Fruit fly (Drosophila melanogaster) whole organism, embryonic: ENCODE results near the gene CG9150.

Source experiments
- Aef1 ChIP-seq: fragments of 200-800 bp; sonication (Bioruptor generic); IDR thresholded peaks from 3 replicates; pipeline ENCODE4 v1.3.6; 2022; ENCODE audit warnings: missing biosample characterization, missing genetic modification characterization
- B-H2 ChIP-seq: fragments of 200-800 bp; sonication (Bioruptor generic); optimal IDR thresholded peaks from 2 replicates; lab custom pipeline; 2018; ENCODE audit warnings: missing biosample characterization, mild to moderate bottlenecking, missing genetic modification characterization
- Bdp1 ChIP-seq: fragments of 200-800 bp; sonication (Bioruptor generic); optimal IDR thresholded peaks from 3 replicates; lab custom pipeline; 2016; ENCODE audit warnings: missing biosample characterization, missing genetic modification characterization
- CG10147 ChIP-seq: fragments of 200-800 bp; sonication (Bioruptor generic); optimal IDR thresholded peaks from 2 replicates; lab custom pipeline; 2019; ENCODE audit warnings: missing biosample characterization, mild to moderate bottlenecking, missing genetic modification characterization, moderate library complexity
- CG11398 ChIP-seq: fragments of 200-800 bp; sonication (Bioruptor generic); optimal IDR thresholded peaks from 2 replicates; lab custom pipeline; 2016; ENCODE audit warnings: missing biosample characterization, missing genetic modification characterization
- CG11504 ChIP-seq: fragments of 200-800 bp; sonication (Bioruptor generic); optimal IDR thresholded peaks from 3 replicates; lab custom pipeline; 2019; ENCODE audit warnings: missing biosample characterization, mild to moderate bottlenecking, missing genetic modification characterization, moderate library complexity
- CG12769 ChIP-seq: fragments of 200-800 bp; sonication (Bioruptor generic); optimal IDR thresholded peaks from 2 replicates; lab custom pipeline; 2019; ENCODE audit warnings: missing biosample characterization, mild to moderate bottlenecking, missing genetic modification characterization, moderate library complexity
- CG15073 ChIP-seq: fragments of 200-800 bp; sonication (Bioruptor generic); optimal IDR thresholded peaks from 2 replicates; lab custom pipeline; 2016; ENCODE audit warnings: missing biosample characterization, missing genetic modification characterization
- CG16813 ChIP-seq: fragments of 200-800 bp; sonication (Bioruptor generic); IDR thresholded peaks from 3 replicates; pipeline ENCODE4 v1.3.6; 2022; ENCODE audit warnings: missing biosample characterization, missing genetic modification characterization; ENCODE audit not compliant: partially characterized antibody
- CG17328 ChIP-seq: fragments of 200-800 bp; sonication (Bioruptor generic); IDR thresholded peaks from 2 replicates; pipeline ENCODE4 v1.3.6; 2022; ENCODE audit warnings: missing biosample characterization, missing genetic modification characterization
- CG17829 ChIP-seq: fragments of 200-800 bp; optimal IDR thresholded peaks from 2 replicates; lab custom pipeline; 2019; ENCODE audit warnings: missing biosample characterization, mild to moderate bottlenecking, missing genetic modification characterization, moderate library complexity
- CG18262 ChIP-seq: fragments of 200-800 bp; optimal IDR thresholded peaks from 3 replicates; lab custom pipeline; 2019; ENCODE audit warnings: missing biosample characterization, mild to moderate bottlenecking, missing genetic modification characterization, moderate library complexity
- CG18599 ChIP-seq: fragments of 200-800 bp; sonication (Bioruptor generic); optimal IDR thresholded peaks from 3 replicates; lab custom pipeline; 2017; ENCODE audit warnings: missing biosample characterization, missing genetic modification characterization, mild to moderate bottlenecking, moderate library complexity, missing genetic modification reagents
- CG4328 ChIP-seq: fragments of 200-800 bp; sonication (Bioruptor generic); optimal IDR thresholded peaks from 3 replicates; lab custom pipeline; 2017; ENCODE audit warnings: missing biosample characterization, missing genetic modification reagents, missing genetic modification characterization
- CG4360 ChIP-seq: fragments of 200-800 bp; sonication (Bioruptor generic); IDR thresholded peaks from 2 replicates; pipeline ENCODE4 v1.3.6; 2022; ENCODE audit warnings: missing biosample characterization, missing genetic modification characterization
- CG4617 ChIP-seq: fragments of 200-800 bp; sonication (Bioruptor generic); optimal IDR thresholded peaks from 3 replicates; lab custom pipeline; 2016; ENCODE audit warnings: missing biosample characterization, missing genetic modification characterization, borderline replicate concordance
- CG6854 ChIP-seq: fragments of 200-800 bp; sonication (Bioruptor generic); optimal IDR thresholded peaks from 3 replicates; lab custom pipeline; 2017; ENCODE audit warnings: missing biosample characterization, mild to moderate bottlenecking, missing genetic modification characterization
- CG7271 ChIP-seq: fragments of 200-800 bp; sonication (Bioruptor generic); optimal IDR thresholded peaks from 2 replicates; lab custom pipeline; 2018; ENCODE audit warnings: missing biosample characterization, mild to moderate bottlenecking, missing genetic modification characterization, moderate library complexity
- CG8089 ChIP-seq: fragments of 200-800 bp; sonication (Bioruptor generic); optimal IDR thresholded peaks from 3 replicates; lab custom pipeline; 2016; ENCODE audit warnings: missing biosample characterization, missing genetic modification characterization
- CHES-1-like ChIP-seq: fragments of 200-800 bp; sonication (Bioruptor generic); optimal IDR thresholded peaks from 2 replicates; lab custom pipeline; 2016; ENCODE audit warnings: missing biosample characterization, missing genetic modification characterization
- Dfd ChIP-seq, 2 experiments: fragments of >200 bp; optimal IDR thresholded peaks; 2 replicates each; lab custom pipeline; 2017; ENCODE audit warnings: missing biosample characterization in 2 of 2, missing genetic modification characterization in 2 of 2
- Doc3 ChIP-seq: fragments of 200-800 bp; sonication (Bioruptor generic); IDR thresholded peaks from 3 replicates; pipeline ENCODE4 v1.3.6; 2022; ENCODE audit warnings: missing biosample characterization, missing genetic modification characterization; ENCODE audit not compliant: partially characterized antibody
- Fer2 ChIP-seq: fragments of 200-800 bp; sonication (Bioruptor generic); optimal IDR thresholded peaks from 2 replicates; lab custom pipeline; 2018; ENCODE audit warnings: missing biosample characterization, mild to moderate bottlenecking, missing genetic modification characterization, moderate library complexity
- Gsc ChIP-seq: fragments of 200-800 bp; sonication (Bioruptor generic); IDR thresholded peaks from 2 replicates; pipeline ENCODE4 v1.3.6; 2022; ENCODE audit warnings: missing biosample characterization, missing genetic modification characterization
- Hr51 ChIP-seq, 2 experiments: fragments of 200-800 bp; sonication (Bioruptor generic); optimal IDR thresholded peaks; 2 replicates in 1 of 2; 3 replicates in 1 of 2; lab custom pipeline; 2016 to 2018; ENCODE audit warnings: missing biosample characterization in 2 of 2, missing genetic modification characterization in 2 of 2, mild to moderate bottlenecking in 1 of 2, moderate library complexity in 1 of 2
- Lhr ChIP-seq: fragments of 200-800 bp; sonication (Bioruptor generic); optimal IDR thresholded peaks from 3 replicates; lab custom pipeline; 2017; ENCODE audit warnings: mild to moderate bottlenecking, missing biosample characterization, missing genetic modification reagents, missing genetic modification characterization
- Oli ChIP-seq: fragments of 200-800 bp; sonication (Bioruptor generic); optimal IDR thresholded peaks from 2 replicates; lab custom pipeline; 2018; ENCODE audit warnings: missing biosample characterization, mild to moderate bottlenecking, missing genetic modification characterization, moderate library complexity
- Ptx1 ChIP-seq: fragments of 200-800 bp; sonication (Bioruptor generic); IDR thresholded peaks from 2 replicates; pipeline ENCODE4 v1.3.6; 2022; ENCODE audit warnings: missing biosample characterization, missing genetic modification characterization
- Stat92E ChIP-seq, 3 experiments: fragments of >200 bp in 2 of 3; fragments of 200-800 bp in 1 of 3; sonication (Bioruptor generic) in 1 of 3; optimal IDR thresholded peaks; 2 replicates each; lab custom pipeline; 2017 to 2019; ENCODE audit warnings: missing biosample characterization in 3 of 3, missing genetic modification characterization in 3 of 3, mild to moderate bottlenecking in 1 of 3, moderate library complexity in 1 of 3
- abd-A ChIP-seq: fragments of 200-800 bp; sonication (Bioruptor generic); optimal IDR thresholded peaks from 3 replicates; lab custom pipeline; 2019; ENCODE audit warnings: missing biosample characterization, mild to moderate bottlenecking, missing genetic modification characterization, moderate library complexity
- ap ChIP-seq: fragments of 200-800 bp; sonication (Bioruptor generic); IDR thresholded peaks from 2 replicates; pipeline ENCODE4 v1.3.6; 2022; ENCODE audit warnings: missing biosample characterization, missing genetic modification characterization
- bowl ChIP-seq: fragments of 200-800 bp; sonication (Bioruptor generic); IDR thresholded peaks from 2 replicates; pipeline ENCODE4 v1.3.6; 2022; ENCODE audit warnings: missing biosample characterization, missing genetic modification characterization
- cad ChIP-seq: fragments of >200 bp; optimal IDR thresholded peaks from 2 replicates; lab custom pipeline; 2017; ENCODE audit warnings: missing biosample characterization, missing genetic modification characterization
- cato ChIP-seq: fragments of 200-800 bp; sonication (Bioruptor generic); optimal IDR thresholded peaks from 2 replicates; lab custom pipeline; 2016; ENCODE audit warnings: missing biosample characterization, missing genetic modification characterization, borderline replicate concordance
- chn ChIP-seq: fragments of 200-800 bp; sonication (Bioruptor generic); optimal IDR thresholded peaks from 2 replicates; lab custom pipeline; 2016; ENCODE audit warnings: missing biosample characterization, missing genetic modification characterization
- dimm ChIP-seq: fragments of 200-800 bp; sonication (Bioruptor generic); IDR thresholded peaks from 2 replicates; pipeline ENCODE4 v1.3.6; 2022; ENCODE audit warnings: missing biosample characterization, missing genetic modification characterization
- dmrt11E ChIP-seq: fragments of 200-800 bp; sonication (Bioruptor generic); optimal IDR thresholded peaks from 3 replicates; lab custom pipeline; 2018; ENCODE audit warnings: missing biosample characterization, mild to moderate bottlenecking, missing genetic modification characterization, moderate library complexity
- exex ChIP-seq: fragments of 200-800 bp; sonication (Bioruptor generic); optimal IDR thresholded peaks from 4 replicates; lab custom pipeline; 2018; ENCODE audit warnings: missing biosample characterization, mild to moderate bottlenecking, missing genetic modification characterization, moderate library complexity
- hbn ChIP-seq: fragments of 200-800 bp; sonication (Bioruptor generic); IDR thresholded peaks from 2 replicates; pipeline ENCODE4 v1.3.6; 2022; ENCODE audit warnings: missing biosample characterization, missing genetic modification characterization; ENCODE audit not compliant: partially characterized antibody
- peb ChIP-seq: fragments of 200-800 bp; sonication (Bioruptor generic); IDR thresholded peaks from 2 replicates; pipeline ENCODE4 v1.3.6; 2022; ENCODE audit warnings: missing biosample characterization, missing genetic modification characterization
- ro ChIP-seq: fragments of 200-800 bp; sonication (Bioruptor generic); IDR thresholded peaks from 2 replicates; pipeline ENCODE4 v1.3.6; 2022; ENCODE audit warnings: missing biosample characterization, missing genetic modification characterization
- row ChIP-seq: fragments of 200-800 bp; sonication (Bioruptor generic); IDR thresholded peaks from 3 replicates; pipeline ENCODE4 v1.3.6; 2022; ENCODE audit warnings: missing biosample characterization, missing genetic modification characterization
- scrt ChIP-seq: fragments of 200-800 bp; sonication (Bioruptor generic); optimal IDR thresholded peaks from 2 replicates; lab custom pipeline; 2018; ENCODE audit warnings: missing biosample characterization, mild to moderate bottlenecking, missing genetic modification characterization, moderate library complexity
- sens-2 ChIP-seq: fragments of 200-800 bp; sonication (Bioruptor generic); IDR thresholded peaks from 2 replicates; pipeline ENCODE4 v1.3.6; 2022; ENCODE audit warnings: missing biosample characterization, missing genetic modification characterization
- sima ChIP-seq: fragments of 200-800 bp; sonication (Bioruptor generic); optimal IDR thresholded peaks from 2 replicates; lab custom pipeline; 2016; ENCODE audit warnings: missing biosample characterization, missing genetic modification characterization
- sna ChIP-seq: fragments of 200-800 bp; sonication (Bioruptor generic); IDR thresholded peaks from 2 replicates; pipeline ENCODE4 v1.3.6; 2022; ENCODE audit warnings: missing biosample characterization, missing genetic modification characterization; ENCODE audit not compliant: partially characterized antibody
- sob ChIP-seq: fragments of 200-800 bp; sonication (Bioruptor generic); IDR thresholded peaks from 2 replicates; pipeline ENCODE4 v1.3.6; 2022; ENCODE audit warnings: missing biosample characterization, missing genetic modification characterization
- ttk ChIP-seq: fragments of 200-800 bp; sonication (Bioruptor generic); IDR thresholded peaks from 2 replicates; pipeline ENCODE4 v2.1.2; 2022; ENCODE audit warnings: missing biosample characterization, missing genetic modification characterization
- vvl ChIP-seq: fragments of 200-800 bp; sonication (Bioruptor generic); IDR thresholded peaks from 2 replicates; pipeline ENCODE4 v1.3.6; 2022; ENCODE audit warnings: missing biosample characterization, missing genetic modification characterization
- z ChIP-seq: fragments of 200-800 bp; sonication (Bioruptor generic); IDR thresholded peaks from 3 replicates; pipeline ENCODE4 v1.3.6; 2022; ENCODE audit warnings: missing biosample characterization, missing genetic modification characterization
- zfh1 ChIP-seq: fragments of 200-800 bp; sonication (Bioruptor generic); IDR thresholded peaks from 3 replicates; pipeline ENCODE4 v1.3.6; 2022; ENCODE audit warnings: missing biosample characterization, missing genetic modification characterization

CG9150 gene

DNA sequence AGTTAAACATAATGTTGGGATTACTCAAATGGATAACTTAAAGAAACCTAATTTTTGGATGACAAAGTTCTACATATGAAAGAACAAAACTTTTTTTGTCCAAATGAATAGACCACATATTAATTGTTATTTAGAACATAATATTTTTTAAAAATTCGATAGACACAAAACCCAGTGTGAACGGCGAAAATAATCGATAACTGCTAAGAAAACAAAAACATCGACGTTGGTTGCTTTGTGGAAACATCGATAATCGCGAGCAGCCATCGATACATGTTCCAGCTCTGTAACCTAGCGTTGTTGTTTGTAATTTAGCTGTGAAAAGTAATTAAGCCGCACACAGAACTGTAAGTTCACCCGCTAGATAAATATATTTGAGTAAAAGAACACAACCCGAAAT is 17.8 kb downstream of the CG9150 start, which contains the start of gene CG9135 (continued):
- TF ChIP-seq peb, result no peak
- no peak for TF ChIP-seq Hr51 (GFP tag; optimal IDR thresholded peaks at IDR 0.05; lab: Kevin White, UChicago)
- TF ChIP-seq CG10147 (GFP tag; lab: Kevin White, UChicago), result no peak
- TF ChIP-seq cato (GFP tag; lab: Kevin White, UChicago), result no peak
- no peak for TF ChIP-seq CG7271 (tag; lab: Kevin White, UChicago)
- peak; percentile 97 for TF ChIP-seq Doc3 (GFP tag; lab: Robert Waterston, UW)
- TF ChIP-seq B-H2 (GFP tag; lab: Kevin White, UChicago), result peak; percentile 11
- no peak for TF ChIP-seq Oli
- TF ChIP-seq Fer2 (tag; lab: Kevin White, UChicago), result no peak
- TF ChIP-seq CG11398 (GFP tag; lab: Kevin White, UChicago), result no peak
- no peak for TF ChIP-seq vvl (GFP tag; lab: Robert Waterston, UW)
- no peak for TF ChIP-seq dmrt11E (tag; lab: Kevin White, UChicago)
- TF ChIP-seq dimm, result no peak
- TF ChIP-seq exex, result no peak
- TF ChIP-seq chn (GFP tag; lab: Kevin White, UChicago), result no peak
- TF ChIP-seq ro (GFP tag; lab: Robert Waterston, UW), result no peak
- no peak for TF ChIP-seq abd-A (tag; lab: Kevin White, UChicago)
- peak; percentile 99 for TF ChIP-seq CG16813 (GFP tag; lab: Robert Waterston, UW)
- TF ChIP-seq Stat92E (GFP tag; optimal IDR thresholded peaks at IDR 0.05; lab: Kevin White, UChicago), result no peak
- no peak for TF ChIP-seq ap
- no peak for TF ChIP-seq ttk
- TF ChIP-seq CG17328, result no peak
- TF ChIP-seq row (GFP tag; lab: Robert Waterston, UW), result peak; percentile 59
- TF ChIP-seq Dfd (GFP tag; optimal IDR thresholded peaks at IDR 0.05; lab: Kevin White, UChicago), result no peak
- peak; percentile 98 for TF ChIP-seq hbn (GFP tag; lab: Robert Waterston, UW)
- TF ChIP-seq CG15073 (GFP tag; lab: Kevin White, UChicago), result no peak
- no peak for TF ChIP-seq bowl (GFP tag; lab: Robert Waterston, UW)
- no peak for TF ChIP-seq scrt (GFP tag; lab: Kevin White, UChicago)
- TF ChIP-seq CG17829 (tag; lab: Kevin White, UChicago), result peak; percentile 34
- no peak for TF ChIP-seq CG18599 (GFP tag; lab: Kevin White, UChicago)
- TF ChIP-seq sens-2, result no peak
- TF ChIP-seq Gsc (GFP tag; lab: Robert Waterston, UW), result no peak
- TF ChIP-seq CG18262 (tag; lab: Kevin White, UChicago), result no peak
- no peak for TF ChIP-seq CG8089 (GFP tag; lab: Kevin White, UChicago)
- TF ChIP-seq Bdp1 (GFP tag; lab: Kevin White, UChicago), result no peak
- peak; percentile 98 for TF ChIP-seq sna
- TF ChIP-seq CG4360 (GFP tag; lab: Robert Waterston, UW), result no peak
- no peak for TF ChIP-seq zfh1 (GFP tag; lab: Robert Waterston, UW)
- no peak for TF ChIP-seq CG4328 (GFP tag; lab: Kevin White, UChicago)
- TF ChIP-seq CG12769 (tag; lab: Kevin White, UChicago), result no peak
- TF ChIP-seq CG4617, result peak; percentile 14
- no peak for TF ChIP-seq z (GFP tag; lab: Robert Waterston, UW)
- no peak for TF ChIP-seq sima (GFP tag; lab: Kevin White, UChicago)
- no peak for TF ChIP-seq Ptx1 (GFP tag; lab: Robert Waterston, UW)
- no peak for TF ChIP-seq CG6854 (GFP tag; lab: Kevin White, UChicago)
- TF ChIP-seq sob, result peak; percentile 50; the same call in 1 of the 2 replicates
- TF ChIP-seq cad, result no peak
- no peak for TF ChIP-seq CG11504 (tag; lab: Kevin White, UChicago)
- peak; percentile 56 for TF ChIP-seq Lhr (GFP tag; lab: Kevin White, UChicago)
- no peak for TF ChIP-seq CHES-1-like (GFP tag; lab: Kevin White, UChicago)
- TF ChIP-seq Aef1 (GFP tag; lab: Robert Waterston, UW), result no peak
